Worm (Caenorhabditis elegans): ENCODE measurements around the gene F56H9.8.

DNA sequence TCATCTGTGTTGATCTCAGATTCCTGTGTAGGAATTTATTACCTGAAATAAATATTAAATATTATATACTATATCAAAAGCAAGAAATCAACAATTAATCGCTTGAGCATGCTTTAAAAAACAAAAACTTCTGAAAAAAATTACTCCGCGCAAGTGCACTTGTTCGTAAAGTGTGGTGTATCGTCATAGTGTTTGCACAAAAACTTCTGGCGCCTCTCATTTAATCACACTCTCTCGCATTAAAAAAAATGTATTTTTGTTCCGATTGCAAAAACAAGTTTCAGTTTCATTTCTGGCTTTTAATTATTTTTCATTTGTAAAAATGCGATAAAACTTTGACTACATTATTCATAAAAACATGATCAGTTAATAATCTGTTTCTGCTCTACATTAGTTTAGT, 45.5 kb upstream of the F56H9.8 start, which contains the start of the genes C14C10.10 and ril-2:
- TF ChIP-seq unc-42 (tag; optimal IDR thresholded peaks at IDR 0.05), result no peak
- TF ChIP-seq C08G9.2 (tag; optimal IDR thresholded peaks at IDR 0.05), result no peak
- no peak for TF ChIP-seq T23F11.4 (GFP tag; optimal IDR thresholded peaks at IDR 0.05)
- no peak for TF ChIP-seq sdc-2 (tag; optimal IDR thresholded peaks at IDR 0.05)
- TF ChIP-seq ahr-1 (tag; optimal IDR thresholded peaks at IDR 0.05), result no peak
- no peak for TF ChIP-seq fkh-10 (GFP tag; optimal IDR thresholded peaks at IDR 0.05)
- no peak for TF ChIP-seq ama-1 (optimal IDR thresholded peaks at IDR 0.05)
